Fruit fly (Drosophila melanogaster): ENCODE data around the gene Npc2e.

The Npc2e gene

DNA sequence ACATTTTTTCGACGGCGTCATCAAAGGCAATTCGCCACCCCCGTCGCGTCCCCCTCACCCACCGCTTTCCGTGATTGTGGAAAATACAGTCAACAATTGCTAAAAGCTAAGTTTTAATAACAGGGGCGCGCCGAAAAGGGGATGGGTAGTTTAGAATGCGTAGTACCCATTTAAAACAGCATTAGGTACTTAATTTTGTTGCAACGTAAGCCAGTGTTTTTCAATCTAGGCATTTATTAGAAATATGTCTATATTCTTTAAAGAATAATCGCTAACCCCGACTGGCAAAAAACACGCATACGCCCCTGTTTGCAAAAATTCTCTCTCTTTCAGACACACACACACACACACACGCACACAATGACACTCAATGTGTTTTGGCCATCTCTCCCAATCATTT lies 31.8 kb downstream of the Npc2e start (continued):
- TF ChIP-seq unpg (GFP tag; optimal IDR thresholded peaks at IDR 0.05) (peak; percentile 24), grn (GFP tag; optimal IDR thresholded peaks at IDR 0.05) (no peak), CG18764 (GFP tag; optimal IDR thresholded peaks at IDR 0.05) (no peak), Meics (GFP tag; optimal IDR thresholded peaks at IDR 0.05) (peak; percentile 79), CG15479 (GFP tag; optimal IDR thresholded peaks at IDR 0.05) (no peak), CG2116 (GFP tag; optimal IDR thresholded peaks at IDR 0.05) (no peak), ranshi (GFP tag; IDR thresholded peaks at IDR 0.05) (peak; percentile 67; the same call in 1 of the 2 replicates), CG14050 (GFP tag; IDR thresholded peaks at IDR 0.05) (no peak), Usf (GFP tag; optimal IDR thresholded peaks at IDR 0.05) (peak; percentile 50), Hand (GFP tag; optimal IDR thresholded peaks at IDR 0.05) (peak; percentile 54), pros (GFP tag; optimal IDR thresholded peaks at IDR 0.05) (no peak), Hr3 (GFP tag; optimal IDR thresholded peaks at IDR 0.05) (no peak), CG15514 (GFP tag; optimal IDR thresholded peaks at IDR 0.05) (peak; percentile 57), Hey (tag; optimal IDR thresholded peaks at IDR 0.05) (no peak), CG17359 (tag; optimal IDR thresholded peaks at IDR 0.05) (peak; percentile 32), zen (tag; optimal IDR thresholded peaks at IDR 0.05) (no peak), CG9437 (GFP tag; optimal IDR thresholded peaks at IDR 0.05) (no peak), hb (GFP tag; IDR thresholded peaks at IDR 0.05; ENCODE audit: partially characterized antibody) (no peak), CG30403 (GFP tag; optimal IDR thresholded peaks at IDR 0.05) (peak; percentile 49), CG11247 (GFP tag; IDR thresholded peaks at IDR 0.05) (peak; percentile 64), Antp (GFP tag; optimal IDR thresholded peaks at IDR 0.05) (peak; percentile 25), Nf-YA (GFP tag; IDR thresholded peaks at IDR 0.05) (peak; percentile 21; the same call in 1 of the 2 replicates), CG17361 (GFP tag; IDR thresholded peaks at IDR 0.05) (0 out of 3 replicates have a peak, but pooled peaks have one; percentile 11), chm (GFP tag; IDR thresholded peaks at IDR 0.05) (no peak), stwl (tag; optimal IDR thresholded peaks at IDR 0.05) (no peak), pan (optimal IDR thresholded peaks at IDR 0.05) (no peak), pan (GFP tag; optimal IDR thresholded peaks at IDR 0.05 in 1 of 2, IDR thresholded peaks at IDR 0.05 in 1 of 2) (peak in 1 of 2 experiments; percentile 61), gro (GFP tag; optimal IDR thresholded peaks at IDR 0.05) (peak; percentile 58), Camta (GFP tag; optimal IDR thresholded peaks at IDR 0.05) (no peak), CG4617 (GFP tag; optimal IDR thresholded peaks at IDR 0.05; ENCODE audit: borderline replicate concordance) (no peak), CG18262 (tag; optimal IDR thresholded peaks at IDR 0.05) (no peak), Ssrp (tag; optimal IDR thresholded peaks at IDR 0.05) (no peak), Lpt (GFP tag; optimal IDR thresholded peaks at IDR 0.05) (no peak), CG10209 (GFP tag; optimal IDR thresholded peaks at IDR 0.05) (peak; percentile 14), run (tag; optimal IDR thresholded peaks at IDR 0.05) (no peak), HLH4C (GFP tag; IDR thresholded peaks at IDR 0.05; ENCODE audit: partially characterized antibody) (no peak), CG31441 (GFP tag; IDR thresholded peaks at IDR 0.05) (no peak), ato (GFP tag; IDR thresholded peaks at IDR 0.05; ENCODE audit: partially characterized antibody) (no peak), fd64A (GFP tag; optimal IDR thresholded peaks at IDR 0.05) (no peak), Atf6 (GFP tag; IDR thresholded peaks at IDR 0.05) (peak; percentile 70), tgo (GFP tag; IDR thresholded peaks at IDR 0.05) (peak; percentile 41; the same call in 1 of the 3 replicates), z (GFP tag; IDR thresholded peaks at IDR 0.05) (no peak), mld (GFP tag; IDR thresholded peaks at IDR 0.05; ENCODE audit: partially characterized antibody) (no peak), CG16779 (GFP tag; IDR thresholded peaks at IDR 0.05) (0 out of 2 replicates have a peak, but pooled peaks have one; percentile 67), CG10654 (GFP tag; optimal IDR thresholded peaks at IDR 0.05) (no peak), CG2202 (tag; optimal IDR thresholded peaks at IDR 0.05) (no peak), Xrp1 (GFP tag; IDR thresholded peaks at IDR 0.05) (peak; percentile 19; the same call in 1 of the 2 replicates), gcm (GFP tag; optimal IDR thresholded peaks at IDR 0.05) (no peak), CG7357 (GFP tag; IDR thresholded peaks at IDR 0.05) (no peak), tll (GFP tag; optimal IDR thresholded peaks at IDR 0.05) (no peak), p53 (GFP tag; optimal IDR thresholded peaks at IDR 0.05) (no peak)
